Fruit fly (Drosophila melanogaster) whole organism, embryonic: ENCODE data around the gene Psn.

Experiments used
- Adf1 ChIP-seq: fragments of 200-800 bp; sonication (Bioruptor generic); IDR thresholded peaks from 2 replicates; pipeline ENCODE4 v1.3.6; 2022; ENCODE audit warnings: missing biosample characterization, missing genetic modification characterization
- CG10366 ChIP-seq: fragments of 200-800 bp; sonication (Bioruptor generic); IDR thresholded peaks from 2 replicates; pipeline ENCODE4 v1.3.6; 2022; ENCODE audit warnings: missing biosample characterization, missing genetic modification characterization
- CG11398 ChIP-seq: fragments of 200-800 bp; sonication (Bioruptor generic); optimal IDR thresholded peaks from 2 replicates; lab custom pipeline; 2016; ENCODE audit warnings: missing biosample characterization, missing genetic modification characterization
- CG12391 ChIP-seq: fragments of 200-800 bp; sonication (Bioruptor generic); optimal IDR thresholded peaks from 3 replicates; lab custom pipeline; 2018; ENCODE audit warnings: missing biosample characterization, mild to moderate bottlenecking, missing genetic modification characterization, moderate library complexity
- CG13624 ChIP-seq: fragments of 200-800 bp; sonication (Bioruptor generic); optimal IDR thresholded peaks from 2 replicates; lab custom pipeline; 2016; ENCODE audit warnings: missing biosample characterization, missing genetic modification characterization
- CG13894 ChIP-seq: fragments of 200-800 bp; sonication (Bioruptor generic); optimal IDR thresholded peaks from 3 replicates; lab custom pipeline; 2018; ENCODE audit warnings: missing biosample characterization, mild to moderate bottlenecking, missing genetic modification characterization, moderate library complexity
- CG14050 ChIP-seq: fragments of 200-800 bp; sonication (Bioruptor generic); IDR thresholded peaks from 3 replicates; pipeline ENCODE4 v1.3.6; 2022; ENCODE audit warnings: missing biosample characterization, missing genetic modification characterization
- CG14441 ChIP-seq: fragments of 200-800 bp; sonication (Bioruptor generic); IDR thresholded peaks from 2 replicates; pipeline ENCODE4 v1.3.6; 2022; ENCODE audit warnings: missing biosample characterization, missing genetic modification characterization
- CG1602 ChIP-seq: fragments of 200-800 bp; sonication (Bioruptor generic); optimal IDR thresholded peaks from 3 replicates; lab custom pipeline; 2016; ENCODE audit warnings: missing biosample characterization, missing genetic modification characterization
- CG17612 ChIP-seq: fragments of 200-800 bp; sonication (Bioruptor generic); IDR thresholded peaks from 2 replicates; pipeline ENCODE4 v1.3.6; 2022; ENCODE audit warnings: missing biosample characterization, missing genetic modification characterization
- CG18011 ChIP-seq: fragments of 200-800 bp; sonication (Bioruptor generic); optimal IDR thresholded peaks from 2 replicates; lab custom pipeline; 2017; ENCODE audit warnings: missing biosample characterization, missing genetic modification characterization, mild to moderate bottlenecking, moderate library complexity, missing genotype
- CG2889 ChIP-seq: fragments of 200-800 bp; sonication (Bioruptor generic); IDR thresholded peaks from 3 replicates; pipeline ENCODE4 v1.3.6; 2022; ENCODE audit warnings: missing biosample characterization, missing genetic modification characterization
- CG30403 ChIP-seq: fragments of 200-800 bp; sonication (Bioruptor generic); optimal IDR thresholded peaks from 3 replicates; lab custom pipeline; 2016; ENCODE audit warnings: missing biosample characterization, missing genetic modification characterization
- CG32767 ChIP-seq: fragments of 200-800 bp; sonication (Bioruptor generic); IDR thresholded peaks from 2 replicates; pipeline ENCODE4 v1.3.6; 2022; ENCODE audit warnings: missing biosample characterization, missing genetic modification characterization
- CG6683 ChIP-seq: fragments of 200-800 bp; sonication (Bioruptor generic); optimal IDR thresholded peaks from 2 replicates; lab custom pipeline; 2017; ENCODE audit warnings: missing biosample characterization, mild to moderate bottlenecking, missing genetic modification characterization, missing genetic modification reagents
- CG7372 ChIP-seq: fragments of 200-800 bp; sonication (Bioruptor generic); IDR thresholded peaks from 2 replicates; pipeline ENCODE4 v1.3.6; 2022; ENCODE audit warnings: missing biosample characterization, missing genetic modification characterization
- CG8944 ChIP-seq: fragments of 200-800 bp; sonication (Bioruptor generic); optimal IDR thresholded peaks from 3 replicates; lab custom pipeline; 2016; ENCODE audit warnings: missing biosample characterization, missing genetic modification characterization
- CG9797 ChIP-seq: fragments of 200-800 bp; sonication (Bioruptor generic); optimal IDR thresholded peaks from 3 replicates; lab custom pipeline; 2018; ENCODE audit warnings: missing biosample characterization, mild to moderate bottlenecking, missing genetic modification characterization
- Drgx ChIP-seq: fragments of 200-800 bp; sonication (Bioruptor generic); IDR thresholded peaks from 2 replicates; pipeline ENCODE4 v1.3.6; 2022; ENCODE audit warnings: missing biosample characterization, missing genetic modification characterization
- H2.0 ChIP-seq: fragments of 200-800 bp; sonication (Bioruptor generic); IDR thresholded peaks from 2 replicates; pipeline ENCODE4 v1.3.6; 2022; ENCODE audit warnings: missing biosample characterization, missing genetic modification characterization
- Lpt ChIP-seq: fragments of >200 bp; optimal IDR thresholded peaks from 2 replicates; lab custom pipeline; 2018; ENCODE audit warnings: missing biosample characterization, missing genetic modification characterization
- Nf-YB ChIP-seq: fragments of 200-800 bp; sonication (Bioruptor generic); optimal IDR thresholded peaks from 3 replicates; lab custom pipeline; 2019; ENCODE audit warnings: missing biosample characterization, mild to moderate bottlenecking, missing genetic modification characterization, moderate library complexity
- Oli ChIP-seq: fragments of 200-800 bp; sonication (Bioruptor generic); optimal IDR thresholded peaks from 2 replicates; lab custom pipeline; 2018; ENCODE audit warnings: missing biosample characterization, mild to moderate bottlenecking, missing genetic modification characterization, moderate library complexity
- Tbp ChIP-seq: fragments of >200 bp; optimal IDR thresholded peaks from 2 replicates; lab custom pipeline; 2018; ENCODE audit warnings: missing biosample characterization, missing genetic modification characterization
- Trl ChIP-seq, 3 experiments: fragments of >200 bp in 2 of 3; fragments of 200-800 bp in 1 of 3; sonication (Bioruptor generic) in 1 of 3; optimal IDR thresholded peaks; 2 replicates in 1 of 3; 3 replicates in 2 of 3; lab custom pipeline; 2016 to 2017; ENCODE audit warnings: missing biosample characterization in 1 of 3, missing genetic modification characterization in 1 of 3
- Xbp1 ChIP-seq: fragments of 200-800 bp; sonication (Bioruptor generic); optimal IDR thresholded peaks from 3 replicates; lab custom pipeline; 2016; ENCODE audit warnings: missing biosample characterization, mild to moderate bottlenecking, missing genetic modification characterization
- ato ChIP-seq: fragments of 200-800 bp; sonication (Bioruptor generic); IDR thresholded peaks from 2 replicates; pipeline ENCODE4 v1.3.6; 2022; ENCODE audit warnings: missing biosample characterization, missing genetic modification characterization; ENCODE audit not compliant: partially characterized antibody
- bigmax ChIP-seq: fragments of 200-800 bp; sonication (Bioruptor generic); optimal IDR thresholded peaks from 2 replicates; lab custom pipeline; 2018; ENCODE audit warnings: missing biosample characterization, mild to moderate bottlenecking, missing genetic modification characterization
- br ChIP-seq: fragments of >200 bp; optimal IDR thresholded peaks from 2 replicates; lab custom pipeline; 2017
- cad ChIP-seq: fragments of >200 bp; optimal IDR thresholded peaks from 2 replicates; lab custom pipeline; 2017; ENCODE audit warnings: missing biosample characterization, missing genetic modification characterization
- chn ChIP-seq: fragments of 200-800 bp; sonication (Bioruptor generic); optimal IDR thresholded peaks from 2 replicates; lab custom pipeline; 2016; ENCODE audit warnings: missing biosample characterization, missing genetic modification characterization
- corto ChIP-seq: fragments of 200-800 bp; sonication (Bioruptor generic); optimal IDR thresholded peaks from 2 replicates; lab custom pipeline; 2016; ENCODE audit warnings: missing biosample characterization, mild to moderate bottlenecking, missing genetic modification characterization, moderate library complexity
- danr ChIP-seq: fragments of 200-800 bp; sonication (Bioruptor generic); IDR thresholded peaks from 2 replicates; pipeline ENCODE4 v1.3.6; 2022; ENCODE audit warnings: missing biosample characterization, missing genetic modification characterization
- dimm ChIP-seq: fragments of 200-800 bp; sonication (Bioruptor generic); IDR thresholded peaks from 2 replicates; pipeline ENCODE4 v1.3.6; 2022; ENCODE audit warnings: missing biosample characterization, missing genetic modification characterization
- dm ChIP-seq: fragments of 200-800 bp; sonication (Bioruptor generic); optimal IDR thresholded peaks from 3 replicates; lab custom pipeline; 2016; ENCODE audit warnings: missing biosample characterization, missing genetic modification characterization
- ems ChIP-seq: fragments of 200-800 bp; sonication (Bioruptor generic); optimal IDR thresholded peaks from 3 replicates; lab custom pipeline; 2016; ENCODE audit warnings: missing biosample characterization, missing genetic modification characterization
- exex ChIP-seq: fragments of 200-800 bp; sonication (Bioruptor generic); optimal IDR thresholded peaks from 4 replicates; lab custom pipeline; 2018; ENCODE audit warnings: missing biosample characterization, mild to moderate bottlenecking, missing genetic modification characterization, moderate library complexity
- eyg ChIP-seq: fragments of 200-800 bp; sonication (Bioruptor generic); optimal IDR thresholded peaks from 3 replicates; lab custom pipeline; 2016; ENCODE audit warnings: missing biosample characterization, missing genetic modification characterization
- fd64A ChIP-seq: fragments of 200-800 bp; sonication (Bioruptor generic); optimal IDR thresholded peaks from 3 replicates; lab custom pipeline; 2018; ENCODE audit warnings: missing biosample characterization, mild to moderate bottlenecking, missing genetic modification characterization
- fd96Cb ChIP-seq: fragments of 200-800 bp; sonication (Bioruptor generic); optimal IDR thresholded peaks from 2 replicates; lab custom pipeline; 2018; ENCODE audit warnings: missing biosample characterization, mild to moderate bottlenecking, missing genetic modification characterization, moderate library complexity
- fu2 ChIP-seq: fragments of 200-800 bp; sonication (Bioruptor generic); optimal IDR thresholded peaks from 2 replicates; lab custom pipeline; 2016; ENCODE audit warnings: missing biosample characterization, missing genetic modification characterization
- kay ChIP-seq: fragments of 200-800 bp; sonication (Bioruptor generic); optimal IDR thresholded peaks from 2 replicates; lab custom pipeline; 2016; ENCODE audit warnings: missing biosample characterization, missing genetic modification characterization
- lilli ChIP-seq: fragments of 200-800 bp; sonication (Bioruptor generic); optimal IDR thresholded peaks from 3 replicates; lab custom pipeline; 2016; ENCODE audit warnings: missing biosample characterization, missing genetic modification characterization
- mam ChIP-seq: fragments of 200-800 bp; sonication (Bioruptor generic); optimal IDR thresholded peaks from 3 replicates; lab custom pipeline; 2016; ENCODE audit warnings: missing biosample characterization, missing genetic modification characterization
- phol ChIP-seq: fragments of 200-800 bp; sonication (Bioruptor generic); optimal IDR thresholded peaks from 3 replicates; lab custom pipeline; 2018; ENCODE audit warnings: missing biosample characterization, mild to moderate bottlenecking, missing genetic modification characterization, moderate library complexity
- pros ChIP-seq: fragments of 200-800 bp; sonication (Bioruptor generic); optimal IDR thresholded peaks from 3 replicates; lab custom pipeline; 2019; ENCODE audit warnings: missing biosample characterization, mild to moderate bottlenecking, missing genetic modification characterization, moderate library complexity
- psq ChIP-seq: fragments of 200-800 bp; sonication (Bioruptor generic); optimal IDR thresholded peaks from 2 replicates; lab custom pipeline; 2017; ENCODE audit warnings: missing biosample characterization, missing genetic modification characterization
- scrt ChIP-seq: fragments of 200-800 bp; sonication (Bioruptor generic); optimal IDR thresholded peaks from 2 replicates; lab custom pipeline; 2018; ENCODE audit warnings: missing biosample characterization, mild to moderate bottlenecking, missing genetic modification characterization, moderate library complexity
- sima ChIP-seq: fragments of 200-800 bp; sonication (Bioruptor generic); optimal IDR thresholded peaks from 2 replicates; lab custom pipeline; 2016; ENCODE audit warnings: missing biosample characterization, missing genetic modification characterization
- slou ChIP-seq: fragments of 200-800 bp; sonication (Bioruptor generic); optimal IDR thresholded peaks from 3 replicates; lab custom pipeline; 2016; ENCODE audit warnings: missing biosample characterization, missing genetic modification characterization
- ssp ChIP-seq: fragments of 200-800 bp; sonication (Bioruptor generic); IDR thresholded peaks from 2 replicates; pipeline ENCODE4 v1.3.6; 2022; ENCODE audit warnings: missing biosample characterization, missing genetic modification characterization
- stc ChIP-seq: fragments of 200-800 bp; sonication (Bioruptor generic); IDR thresholded peaks from 2 replicates; pipeline ENCODE4 v1.3.6; 2022; ENCODE audit warnings: missing biosample characterization, missing genetic modification characterization
- tin ChIP-seq: fragments of 200-800 bp; sonication (Bioruptor generic); optimal IDR thresholded peaks from 3 replicates; lab custom pipeline; 2016; ENCODE audit warnings: missing biosample characterization, missing genetic modification characterization

Gene Psn

DNA sequence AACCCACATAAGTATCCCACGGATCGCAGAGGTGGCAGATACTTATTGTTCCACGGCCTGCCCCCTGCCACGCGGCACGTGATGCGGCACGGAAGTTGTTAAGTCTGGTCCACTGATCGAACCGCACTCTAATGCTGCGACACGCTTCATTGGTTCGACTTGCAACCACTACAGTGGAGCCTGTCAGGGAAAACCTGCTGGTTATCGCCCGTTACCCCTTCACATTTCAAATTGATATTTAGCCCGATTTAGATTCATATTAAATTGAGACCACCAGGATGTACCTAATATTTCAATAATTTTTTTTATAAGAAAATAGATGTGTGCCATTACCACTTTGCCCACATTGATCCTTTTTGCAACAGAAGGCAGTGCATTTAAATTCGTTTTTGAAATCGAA lies 15.1 kb downstream of the Psn start (continued):
- TF ChIP-seq CG12391 = peak; percentile 18
- TF ChIP-seq br (lab: Kevin White, UChicago) = no peak
- TF ChIP-seq CG6683 (GFP tag; lab: Kevin White, UChicago) = no peak
- no peak for TF ChIP-seq CG11398
- no peak for TF ChIP-seq CG32767 (GFP tag; lab: Robert Waterston, UW)
- TF ChIP-seq Drgx (GFP tag; lab: Robert Waterston, UW) = peak; percentile 48; the same call in 1 of the 2 replicates
- no peak for TF ChIP-seq kay (GFP tag; lab: Kevin White, UChicago)
- TF ChIP-seq psq (GFP tag; lab: Kevin White, UChicago) = no peak
- TF ChIP-seq slou = no peak
- no peak for TF ChIP-seq CG9797 (GFP tag; lab: Kevin White, UChicago)
- no peak for TF ChIP-seq danr (GFP tag; lab: Robert Waterston, UW)
- TF ChIP-seq CG14441 (GFP tag; lab: Robert Waterston, UW) = no peak
- no peak for TF ChIP-seq scrt (GFP tag; lab: Kevin White, UChicago)
- no peak for TF ChIP-seq CG14050 (GFP tag; lab: Robert Waterston, UW)
- TF ChIP-seq exex (tag; lab: Kevin White, UChicago) = no peak
- no peak for TF ChIP-seq CG8944 (GFP tag; lab: Kevin White, UChicago)
- no peak for TF ChIP-seq CG13624 (GFP tag; lab: Kevin White, UChicago)
- no peak for TF ChIP-seq CG10366
- no peak for TF ChIP-seq fu2 (GFP tag; lab: Kevin White, UChicago)
- no peak for TF ChIP-seq pros (GFP tag; lab: Kevin White, UChicago)
- TF ChIP-seq bigmax (GFP tag; lab: Kevin White, UChicago) = no peak
- TF ChIP-seq phol = peak; percentile 54
- peak; percentile 12 for TF ChIP-seq chn (GFP tag; lab: Kevin White, UChicago)
- no peak for TF ChIP-seq CG2889
- no peak for TF ChIP-seq CG17612 (GFP tag; lab: Robert Waterston, UW)
- no peak for TF ChIP-seq CG13894
- peak; percentile 25 for TF ChIP-seq Oli
- no peak for TF ChIP-seq ato (GFP tag; lab: Robert Waterston, UW)
- no peak for TF ChIP-seq Trl (optimal IDR thresholded peaks at IDR 0.05; lab: Kevin White, UChicago)
- no peak for TF ChIP-seq Trl (GFP tag; optimal IDR thresholded peaks at IDR 0.05; lab: Kevin White, UChicago)
- no peak for TF ChIP-seq Xbp1
- peak; percentile 17 for TF ChIP-seq mam (GFP tag; lab: Kevin White, UChicago)
- TF ChIP-seq fd64A = no peak
- no peak for TF ChIP-seq H2.0 (GFP tag; lab: Robert Waterston, UW)
- no peak for TF ChIP-seq dm (GFP tag; lab: Kevin White, UChicago)
- no peak for TF ChIP-seq cad (GFP tag; lab: Kevin White, UChicago)
- TF ChIP-seq Adf1 = no peak
- no peak for TF ChIP-seq ssp (GFP tag; lab: Robert Waterston, UW)
- TF ChIP-seq CG1602 (GFP tag; lab: Kevin White, UChicago) = no peak
- no peak for TF ChIP-seq eyg (GFP tag; lab: Kevin White, UChicago)
- no peak for TF ChIP-seq stc (GFP tag; lab: Robert Waterston, UW)
- no peak for TF ChIP-seq CG18011 (GFP tag; lab: Kevin White, UChicago)
- peak; percentile 27 for TF ChIP-seq lilli (GFP tag; lab: Kevin White, UChicago)
- TF ChIP-seq corto (GFP tag; lab: Kevin White, UChicago) = no peak
- no peak for TF ChIP-seq dimm (GFP tag; lab: Robert Waterston, UW)
- TF ChIP-seq Nf-YB (GFP tag; lab: Kevin White, UChicago) = no peak
- TF ChIP-seq tin (GFP tag; lab: Kevin White, UChicago) = no peak
- TF ChIP-seq CG30403 (GFP tag; lab: Kevin White, UChicago) = peak; percentile 37
- no peak for TF ChIP-seq Lpt (GFP tag; lab: Kevin White, UChicago)
- peak; percentile 36 for TF ChIP-seq fd96Cb
- no peak for TF ChIP-seq Tbp
- TF ChIP-seq sima (GFP tag; lab: Kevin White, UChicago) = no peak
- no peak for TF ChIP-seq ems (GFP tag; lab: Kevin White, UChicago)
- no peak for TF ChIP-seq CG7372
